Fruit fly (Drosophila melanogaster) whole organism, prepupa: ENCODE data around the gene Hs6st.

Source experiments
- Blimp-1 ChIP-seq: fragments of 200-800 bp; sonication (Bioruptor generic); optimal IDR thresholded peaks from 3 replicates; lab custom pipeline; 2017; ENCODE audit warnings: missing biosample characterization, missing genetic modification characterization, mild to moderate bottlenecking, moderate library complexity, missing genetic modification reagents
- CG10631 ChIP-seq: fragments of 200-800 bp; sonication (Bioruptor generic); optimal IDR thresholded peaks from 2 replicates; lab custom pipeline; 2016; ENCODE audit warnings: missing biosample characterization, missing genetic modification characterization
- CG10669 ChIP-seq: fragments of 200-800 bp; sonication (Bioruptor generic); optimal IDR thresholded peaks from 3 replicates; lab custom pipeline; 2018; ENCODE audit warnings: missing biosample characterization, mild to moderate bottlenecking, missing genetic modification characterization, moderate library complexity
- CG32006 ChIP-seq: fragments of 200-800 bp; sonication (Bioruptor generic); optimal IDR thresholded peaks from 3 replicates; lab custom pipeline; 2017; ENCODE audit warnings: missing biosample characterization, mild to moderate bottlenecking, missing genetic modification characterization
- CG3919 ChIP-seq: fragments of 200-800 bp; sonication (Bioruptor generic); optimal IDR thresholded peaks from 3 replicates; lab custom pipeline; 2016; ENCODE audit warnings: missing biosample characterization, missing genetic modification characterization
- fd59A ChIP-seq: fragments of 200-800 bp; sonication (Bioruptor generic); optimal IDR thresholded peaks from 2 replicates; lab custom pipeline; 2017; ENCODE audit warnings: missing biosample characterization, mild to moderate bottlenecking, missing genetic modification characterization, missing genetic modification reagents

- no peak for TF ChIP-seq Blimp-1 (GFP tag; lab: Kevin White, UChicago)
- no peak for TF ChIP-seq CG10669 (GFP tag; lab: Kevin White, UChicago)
- TF ChIP-seq CG10631 (GFP tag; lab: Kevin White, UChicago): no peak
- no peak for TF ChIP-seq CG3919 (GFP tag; lab: Kevin White, UChicago)
- no peak for TF ChIP-seq CG32006 (GFP tag; lab: Kevin White, UChicago)
- no peak for TF ChIP-seq fd59A
These were observed 1.7 kb downstream of the Hs6st start for dm6 chr3R:20006617-20007016.
